Fruit fly (Drosophila melanogaster): ENCODE data around the gene Ns3.

DNA sequence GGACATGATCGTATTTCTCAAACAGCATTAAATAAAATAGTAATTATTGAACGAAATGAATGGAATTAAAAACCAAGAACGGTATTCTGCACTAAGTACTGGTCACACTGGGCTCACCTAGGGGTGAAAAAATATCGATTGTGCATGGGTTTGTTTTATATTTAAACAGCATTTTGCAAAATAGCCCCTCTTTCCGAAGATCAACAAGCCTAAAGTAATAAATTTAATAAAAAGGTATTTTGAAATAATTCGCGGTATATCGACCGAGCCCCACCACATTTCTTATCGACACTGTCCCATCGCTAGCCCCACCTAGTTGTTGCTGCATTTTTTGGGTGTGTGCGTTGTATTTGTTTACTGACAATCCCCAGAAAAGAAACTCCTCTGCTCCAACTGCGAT lies 6.5 kb upstream of the Ns3 start, which contains the start of gene pck:
- TF ChIP-seq CG8478 (optimal IDR thresholded peaks at IDR 0.05) (no peak), CTCF (optimal IDR thresholded peaks at IDR 0.05) (no peak)

Measured in S2 (cell line).